Worm (Caenorhabditis elegans) whole organism, midembryonic: ENCODE data around the gene srz-56.

Experiments
- med-1 ChIP-seq: sonication (generic microtip); optimal IDR thresholded peaks from 2 replicates; lab custom pipeline; 2017; ENCODE audit warnings: missing genetic modification characterization, mild to moderate bottlenecking, missing compliant biosample characterization, antibody characterized with exemption, missing genetic modification reagents; ENCODE audit not compliant: insufficient read depth
- tab-1 ChIP-seq: fragments of 200-800 bp; sonication (Bioruptor generic); IDR thresholded peaks from 2 replicates; pipeline ENCODE4 v1.3.6; 2022; ENCODE audit warnings: missing genetic modification characterization, missing compliant biosample characterization
- ztf-29 ChIP-seq: fragments of 200-800 bp; sonication (Bioruptor generic); IDR thresholded peaks from 2 replicates; pipeline ENCODE4 v1.3.6; 2022; ENCODE audit warnings: missing genetic modification reagents, missing genetic modification characterization, missing compliant biosample characterization

- TF ChIP-seq ztf-29 (GFP tag; lab: Robert Waterston, UW) (no peak), med-1 (GFP tag; lab: Kevin White, UChicago) (no peak), tab-1 (no peak)
Measured at ce11 chrIII:2197706-2198105, 42.9 kb upstream of the srz-56 start, which contains the start of gene C39B5.6.
